Worm (Caenorhabditis elegans) whole organism, L1 larva: Measurements from ENCODE around the gene grd-14.

Experiments used
- C04F5.9 ChIP-seq: sonication (generic microtip); optimal IDR thresholded peaks from 2 replicates; lab custom pipeline; 2016; ENCODE audit warnings: missing genetic modification characterization, missing compliant biosample characterization
- Y116A8C.19 ChIP-seq: sonication (generic microtip); optimal IDR thresholded peaks from 2 replicates; lab custom pipeline; 2016; ENCODE audit warnings: missing compliant biosample characterization, missing genetic modification characterization, borderline replicate concordance
- alr-1 ChIP-seq: fragments of 200-800 bp; sonication (Bioruptor generic); optimal IDR thresholded peaks from 2 replicates; lab custom pipeline; 2018; ENCODE audit warnings: borderline replicate concordance, mild to moderate bottlenecking, missing genetic modification characterization, missing compliant biosample characterization
- ceh-88 ChIP-seq: fragments of 200-800 bp; sonication (Bioruptor generic); IDR thresholded peaks from 2 replicates; pipeline ENCODE4 v1.3.6; 2022; ENCODE audit warnings: missing genetic modification characterization, missing compliant biosample characterization
- lin-13 ChIP-seq: fragments of 150-350 bp; optimal IDR thresholded peaks from 2 replicates; lab custom pipeline; 2014; ENCODE audit warnings: missing biosample characterization, missing genetic modification reagents, missing genetic modification characterization
- lsy-2 ChIP-seq, 2 experiments: fragments of 150-350 bp; optimal IDR thresholded peaks; 2 replicates each; lab custom pipeline; 2014; ENCODE audit warnings: missing biosample characterization in 2 of 2, missing genetic modification characterization in 2 of 2
- nhr-237 ChIP-seq: fragments of 150-350 bp; optimal IDR thresholded peaks from 2 replicates; lab custom pipeline; 2014; ENCODE audit warnings: missing biosample characterization, missing genetic modification characterization
- nhr-28 ChIP-seq: fragments of 150-350 bp; optimal IDR thresholded peaks from 2 replicates; lab custom pipeline; 2014; ENCODE audit warnings: missing biosample characterization, missing genetic modification characterization
- pag-3 ChIP-seq: sonication (generic microtip); optimal IDR thresholded peaks from 2 replicates; lab custom pipeline; 2017; ENCODE audit warnings: missing genetic modification characterization, mild to moderate bottlenecking, missing compliant biosample characterization, antibody characterized with exemption, borderline replicate concordance; ENCODE audit not compliant: insufficient read depth
- skn-1 ChIP-seq: fragments of 150-350 bp; optimal IDR thresholded peaks from 2 replicates; lab custom pipeline; 2014; ENCODE audit warnings: missing biosample characterization, missing genetic modification characterization
- snpc-4 ChIP-seq: fragments of 150-350 bp; optimal IDR thresholded peaks from 2 replicates; lab custom pipeline; 2014; ENCODE audit warnings: missing biosample characterization, missing genetic modification characterization
- xbp-1 ChIP-seq: sonication (generic microtip); optimal IDR thresholded peaks from 2 replicates; lab custom pipeline; 2016; ENCODE audit warnings: missing genetic modification characterization, missing compliant biosample characterization

DNA sequence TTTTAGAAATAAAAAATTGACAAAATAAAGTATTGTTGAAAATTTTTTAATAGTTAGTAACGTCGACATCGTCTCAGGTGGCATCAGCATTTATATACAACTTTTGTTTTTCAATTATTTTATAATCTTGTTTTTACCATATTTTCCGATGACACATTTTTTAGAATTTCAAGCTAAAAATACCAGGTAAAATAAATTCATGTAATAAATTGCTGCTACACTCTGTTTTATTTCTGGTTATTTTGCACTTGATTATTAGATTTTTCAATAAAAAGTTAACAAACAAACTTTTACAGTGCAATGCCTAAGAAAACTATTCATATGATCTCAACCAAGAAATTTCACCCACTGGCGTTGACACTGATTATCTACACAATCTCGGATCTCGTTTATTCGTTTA is 21.8 kb downstream of the grd-14 start, which contains the start of gene C03G5.14:
- TF ChIP-seq xbp-1: no peak
- TF ChIP-seq nhr-28: no peak
- TF ChIP-seq ceh-88 (GFP tag; lab: Robert Waterston, UW): no peak
- no peak for TF ChIP-seq skn-1 (tag; lab: Kevin White, UChicago)
- no peak for TF ChIP-seq Y116A8C.19 (tag; lab: Kevin White, UChicago)
- no peak for TF ChIP-seq nhr-237
- no peak for TF ChIP-seq C04F5.9 (tag; lab: Kevin White, UChicago)
- TF ChIP-seq lsy-2 (tag; optimal IDR thresholded peaks at IDR 0.05; lab: Kevin White, UChicago): no peak
- no peak for TF ChIP-seq snpc-4 (tag; lab: Kevin White, UChicago)
- TF ChIP-seq pag-3: no peak
- TF ChIP-seq alr-1 (tag; lab: Kevin White, UChicago): no peak
- TF ChIP-seq lin-13 (GFP tag; lab: Kevin White, UChicago): no peak
